Worm (Caenorhabditis elegans): ENCODE measurements around the gene col-83.
A peak's percentile ranks its signal among the peaks of the same experiment; 100 is the strongest.

The col-83 gene

DNA sequence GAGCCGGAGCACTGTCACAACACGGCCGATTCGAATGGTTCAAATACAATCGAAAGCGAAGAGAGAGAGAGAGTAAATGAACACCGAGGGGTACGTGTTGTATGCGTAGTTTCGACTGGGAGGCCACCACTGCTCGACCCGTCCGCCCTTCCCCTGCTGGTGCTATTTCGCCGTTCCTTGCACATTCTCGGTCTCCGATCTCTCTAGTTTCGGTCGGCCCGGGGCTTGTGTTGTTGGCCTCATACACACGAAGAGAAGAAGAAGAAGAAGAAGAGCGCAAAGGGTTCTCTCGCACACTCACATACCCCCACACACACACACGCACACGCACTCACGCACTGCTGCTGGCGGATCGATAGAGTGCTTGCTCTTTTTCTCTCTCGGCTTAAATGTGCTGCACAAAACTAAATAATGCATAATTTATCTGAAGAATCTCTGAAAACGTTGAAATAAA lies 2.9 kb downstream of the col-83 start:
- TF ChIP-seq elt-1 (tag; optimal IDR thresholded peaks at IDR 0.05; ENCODE audit: borderline replicate concordance, insufficient read depth), result no peak
- peak; percentile 71 for TF ChIP-seq mls-2 (tag; optimal IDR thresholded peaks at IDR 0.05)
- TF ChIP-seq sptf-1 (tag; optimal IDR thresholded peaks at IDR 0.05), result peak; percentile 70
- TF ChIP-seq blmp-1 (tag; optimal IDR thresholded peaks at IDR 0.05), result no peak
- TF ChIP-seq ham-2 (GFP tag; optimal IDR thresholded peaks at IDR 0.05), result peak; percentile 81
- peak; percentile 30 for TF ChIP-seq pha-4 (tag; optimal IDR thresholded peaks at IDR 0.05)
- peak; percentile 45 for TF ChIP-seq lin-13 (tag; optimal IDR thresholded peaks at IDR 0.05)
- TF ChIP-seq M03D4.4 (tag; optimal IDR thresholded peaks at IDR 0.05), result peak; percentile 56
- TF ChIP-seq ces-1 (GFP tag; optimal IDR thresholded peaks at IDR 0.05), result peak; percentile 80
- TF ChIP-seq unc-62 (GFP tag; optimal IDR thresholded peaks at IDR 0.05), result no peak
- TF ChIP-seq drap-1 (GFP tag; optimal IDR thresholded peaks at IDR 0.05), result peak; percentile 67
- peak; percentile 37 for TF ChIP-seq nhr-2 (tag; optimal IDR thresholded peaks at IDR 0.05)
- TF ChIP-seq ztf-11 (tag; optimal IDR thresholded peaks at IDR 0.05), result peak; percentile 42
- TF ChIP-seq hlh-1 (tag; optimal IDR thresholded peaks at IDR 0.05), result peak; percentile 68
- no peak for TF ChIP-seq nhr-76 (tag; optimal IDR thresholded peaks at IDR 0.05)
- peak; percentile 84 for TF ChIP-seq ceh-39 (tag; optimal IDR thresholded peaks at IDR 0.05)
- TF ChIP-seq cnd-1 (tag; optimal IDR thresholded peaks at IDR 0.05), result peak; percentile 51
- peak; percentile 81 for TF ChIP-seq unc-120 (tag; optimal IDR thresholded peaks at IDR 0.05; ENCODE audit: poor library complexity, severe bottlenecking)
- TF ChIP-seq ceh-83 (GFP tag; optimal IDR thresholded peaks at IDR 0.05), result peak; percentile 9
- TF ChIP-seq tbx-8 (GFP tag; optimal IDR thresholded peaks at IDR 0.05), result no peak
- TF ChIP-seq snpc-4 (tag; optimal IDR thresholded peaks at IDR 0.05), result no peak
- no peak for TF ChIP-seq nhr-28 (tag; optimal IDR thresholded peaks at IDR 0.05)
- TF ChIP-seq zip-8 (tag; optimal IDR thresholded peaks at IDR 0.05), result no peak
- TF ChIP-seq sem-2 (GFP tag; optimal IDR thresholded peaks at IDR 0.05), result no peak
- TF ChIP-seq nhr-237 (tag; optimal IDR thresholded peaks at IDR 0.05), result peak; percentile 3
- TF ChIP-seq bed-3 (GFP tag; optimal IDR thresholded peaks at IDR 0.05), result no peak
- TF ChIP-seq nhr-12 (tag; optimal IDR thresholded peaks at IDR 0.05), result no peak
- TF ChIP-seq lsy-2 (tag; optimal IDR thresholded peaks at IDR 0.05), result peak; percentile 25
- TF ChIP-seq unc-39 (tag; optimal IDR thresholded peaks at IDR 0.05), result no peak
- TF ChIP-seq lin-32 (GFP tag; optimal IDR thresholded peaks at IDR 0.05), result peak; percentile 41
- TF ChIP-seq elt-3 (tag; optimal IDR thresholded peaks at IDR 0.05), result no peak
- no peak for TF ChIP-seq mab-5 (tag; optimal IDR thresholded peaks at IDR 0.05)
- peak; percentile 28 for TF ChIP-seq mep-1 (tag; optimal IDR thresholded peaks at IDR 0.05)
- TF ChIP-seq ceh-43 (GFP tag; optimal IDR thresholded peaks at IDR 0.05), result no peak
- TF ChIP-seq flh-1 (GFP tag; optimal IDR thresholded peaks at IDR 0.05), result no peak

DNA sequence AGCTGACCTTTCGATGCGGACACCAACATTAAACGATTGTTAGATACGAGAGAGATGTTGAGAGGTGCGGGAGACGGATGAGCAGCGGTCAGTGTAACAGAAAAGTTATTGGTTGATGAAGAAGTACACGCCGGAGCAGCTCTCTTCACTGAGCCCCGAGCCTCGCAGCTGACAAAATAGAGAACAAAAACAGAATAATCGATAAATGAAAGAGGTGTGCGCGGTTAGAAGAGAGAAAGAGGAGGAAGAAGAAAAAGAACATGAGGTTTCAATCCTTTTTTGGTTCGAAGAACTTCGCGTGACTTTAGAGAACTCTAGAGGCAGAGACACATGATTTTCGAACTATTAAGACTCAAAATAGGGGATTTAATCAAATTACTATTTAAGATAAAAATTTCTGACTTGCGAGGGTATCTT lies 3.9 kb downstream of the col-83 start:
- no peak for TF ChIP-seq bed-3 (GFP tag; optimal IDR thresholded peaks at IDR 0.05)
- peak; percentile 90 for TF ChIP-seq hlh-1 (tag; optimal IDR thresholded peaks at IDR 0.05)
- TF ChIP-seq M03D4.4 (tag; optimal IDR thresholded peaks at IDR 0.05), result peak; percentile 42
- no peak for TF ChIP-seq nhr-237 (tag; optimal IDR thresholded peaks at IDR 0.05)
- TF ChIP-seq unc-62 (GFP tag; optimal IDR thresholded peaks at IDR 0.05), result peak; percentile 58
- peak; percentile 60 for TF ChIP-seq unc-120 (tag; optimal IDR thresholded peaks at IDR 0.05; ENCODE audit: poor library complexity, severe bottlenecking)

DNA sequence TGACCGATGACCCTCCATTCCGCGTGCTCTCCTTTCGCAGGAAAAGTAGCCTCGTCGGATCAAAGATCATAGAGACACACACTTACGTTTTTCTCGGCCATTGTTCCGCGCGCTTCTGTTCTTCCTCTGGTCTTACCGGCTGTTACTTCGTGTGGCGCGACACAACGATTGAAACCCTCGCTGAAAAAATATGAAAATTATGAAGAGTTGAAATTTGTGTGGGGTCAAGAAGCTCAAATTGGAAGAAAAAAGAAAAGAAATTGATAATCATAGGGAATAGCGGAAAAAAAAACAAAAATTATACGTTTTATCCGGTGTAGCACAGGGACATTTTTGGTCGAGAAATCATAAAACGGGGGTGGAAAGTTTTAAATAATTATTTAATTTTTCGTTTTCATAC lies 4.7 kb downstream of the col-83 start, which contains the start of gene cey-1:
Gene cey-1, minus strand, starts transcription at position 180 of the 400 bp plus-strand sequence.
- TF ChIP-seq snpc-4 (tag; optimal IDR thresholded peaks at IDR 0.05), result no peak
- TF ChIP-seq mep-1 (tag; optimal IDR thresholded peaks at IDR 0.05), result no peak
- no peak for TF ChIP-seq elt-3 (tag; optimal IDR thresholded peaks at IDR 0.05)
- no peak for TF ChIP-seq ces-1 (GFP tag; optimal IDR thresholded peaks at IDR 0.05)
- TF ChIP-seq ceh-83 (GFP tag; optimal IDR thresholded peaks at IDR 0.05), result no peak
- TF ChIP-seq elt-1 (tag; optimal IDR thresholded peaks at IDR 0.05; ENCODE audit: borderline replicate concordance, insufficient read depth), result no peak
- no peak for TF ChIP-seq tbx-8 (GFP tag; optimal IDR thresholded peaks at IDR 0.05)
- TF ChIP-seq zip-8 (tag; optimal IDR thresholded peaks at IDR 0.05), result no peak
- TF ChIP-seq ceh-43 (GFP tag; optimal IDR thresholded peaks at IDR 0.05), result no peak
- no peak for TF ChIP-seq unc-39 (tag; optimal IDR thresholded peaks at IDR 0.05)
- no peak for TF ChIP-seq unc-62 (GFP tag; optimal IDR thresholded peaks at IDR 0.05)
- TF ChIP-seq bed-3 (GFP tag; optimal IDR thresholded peaks at IDR 0.05), result no peak
- no peak for TF ChIP-seq pha-4 (tag; optimal IDR thresholded peaks at IDR 0.05)
- no peak for TF ChIP-seq ztf-11 (tag; optimal IDR thresholded peaks at IDR 0.05)
- no peak for TF ChIP-seq unc-120 (tag; optimal IDR thresholded peaks at IDR 0.05; ENCODE audit: poor library complexity, severe bottlenecking)
- no peak for TF ChIP-seq lin-32 (GFP tag; optimal IDR thresholded peaks at IDR 0.05)
- TF ChIP-seq nhr-76 (tag; optimal IDR thresholded peaks at IDR 0.05), result no peak
- TF ChIP-seq M03D4.4 (tag; optimal IDR thresholded peaks at IDR 0.05), result no peak
- no peak for TF ChIP-seq sptf-1 (tag; optimal IDR thresholded peaks at IDR 0.05)

Measured in whole organism, mixed stage, embryonic.